Fruit fly (Drosophila melanogaster): ENCODE measurements around the gene CG6695.

CG6695 gene

dm6 chr3R:24649923-24650322, 5.0 kb upstream of the CG6695 start, which contains the start of the genes puf and ash2:
puf (minus strand) TSS chr3R:24650043.
ash2 (plus strand) TSS chr3R:24650125.
- no peak for TF ChIP-seq pdm3 (GFP tag; optimal IDR thresholded peaks at IDR 0.05)
- TF ChIP-seq CG6163 (GFP tag; IDR thresholded peaks at IDR 0.05) = 0 out of 3 replicates have a peak, but pooled peaks have one; percentile 14
- TF ChIP-seq eg (GFP tag; IDR thresholded peaks at IDR 0.05) = 0 out of 3 replicates have a peak, but pooled peaks have one; percentile 27

dm6 chr3R:24651044-24651459, 3.9 kb upstream of the CG6695 start:
- TF ChIP-seq Hr4 (GFP tag; optimal IDR thresholded peaks at IDR 0.05) (no peak), CG8632 (GFP tag; optimal IDR thresholded peaks at IDR 0.05) (no peak), fkh (GFP tag; optimal IDR thresholded peaks at IDR 0.05) (no peak), CG11762 (GFP tag; optimal IDR thresholded peaks at IDR 0.05; ENCODE audit: insufficient read depth) (no peak), CG7368 (GFP tag; optimal IDR thresholded peaks at IDR 0.05) (no peak), salr (GFP tag; optimal IDR thresholded peaks at IDR 0.05) (no peak), CG1621 (tag; optimal IDR thresholded peaks at IDR 0.05) (peak; percentile 64), OdsH (GFP tag; optimal IDR thresholded peaks at IDR 0.05) (no peak), ss (GFP tag; optimal IDR thresholded peaks at IDR 0.05) (no peak), spab (GFP tag; optimal IDR thresholded peaks at IDR 0.05) (no peak), achi (GFP tag; optimal IDR thresholded peaks at IDR 0.05) (peak; percentile 29), Hr38 (GFP tag; optimal IDR thresholded peaks at IDR 0.05) (no peak), Smox (GFP tag; optimal IDR thresholded peaks at IDR 0.05) (no peak), lz (GFP tag; optimal IDR thresholded peaks at IDR 0.05) (no peak), dsx (GFP tag; optimal IDR thresholded peaks at IDR 0.05; ENCODE audit: poor library complexity, severe bottlenecking) (peak; percentile 49), eg (GFP tag; IDR thresholded peaks at IDR 0.05) (peak; percentile 38; the same call in 1 of the 3 replicates), net (GFP tag; optimal IDR thresholded peaks at IDR 0.05) (no peak), CG6792 (GFP tag; optimal IDR thresholded peaks at IDR 0.05) (no peak), CG10669 (GFP tag; optimal IDR thresholded peaks at IDR 0.05) (no peak), fd59A (GFP tag; optimal IDR thresholded peaks at IDR 0.05) (no peak), vri (GFP tag; optimal IDR thresholded peaks at IDR 0.05) (no peak), Sox102F (GFP tag; optimal IDR thresholded peaks at IDR 0.05) (no peak), CG8119 (GFP tag; IDR thresholded peaks at IDR 0.05) (peak; percentile 56; the same call in 1 of the 3 replicates), CG11902 (GFP tag; optimal IDR thresholded peaks at IDR 0.05) (no peak), Lpt (GFP tag; optimal IDR thresholded peaks at IDR 0.05) (peak; percentile 59), Sox15 (GFP tag; optimal IDR thresholded peaks at IDR 0.05) (no peak), pdm3 (GFP tag; optimal IDR thresholded peaks at IDR 0.05) (no peak), Ets21C (GFP tag; optimal IDR thresholded peaks at IDR 0.05) (no peak), CG6854 (GFP tag; optimal IDR thresholded peaks at IDR 0.05) (peak; percentile 29), svp (GFP tag) (no peak), CG6808 (GFP tag; optimal IDR thresholded peaks at IDR 0.05) (no peak), CG31627 (GFP tag; optimal IDR thresholded peaks at IDR 0.05) (no peak), CG6276 (GFP tag; optimal IDR thresholded peaks at IDR 0.05) (no peak), CG10631 (GFP tag; optimal IDR thresholded peaks at IDR 0.05) (no peak), Eip93F (GFP tag; optimal IDR thresholded peaks at IDR 0.05) (no peak), Gug (GFP tag; IDR thresholded peaks at IDR 0.05) (no peak), CG3032 (tag; optimal IDR thresholded peaks at IDR 0.05) (no peak), CG3919 (GFP tag; optimal IDR thresholded peaks at IDR 0.05) (no peak), acj6 (GFP tag; optimal IDR thresholded peaks at IDR 0.05) (no peak), CG15336 (GFP tag; IDR thresholded peaks at IDR 0.05) (peak; percentile 64), cyc (GFP tag; optimal IDR thresholded peaks at IDR 0.05) (no peak), CG16779 (tag; optimal IDR thresholded peaks at IDR 0.05) (no peak), fd85E (GFP tag; optimal IDR thresholded peaks at IDR 0.05) (no peak), CG34406 (GFP tag; optimal IDR thresholded peaks at IDR 0.05) (no peak), Sox14 (GFP tag; optimal IDR thresholded peaks at IDR 0.05) (peak; percentile 6), CG6163 (GFP tag; IDR thresholded peaks at IDR 0.05) (peak; percentile 85), esn (GFP tag; optimal IDR thresholded peaks at IDR 0.05) (peak; percentile 8)
